Fruit fly (Drosophila melanogaster) whole organism, pupa: ENCODE data around the gene Tehao.

Source experiments
- CG10348 ChIP-seq: fragments of 200-800 bp; sonication (Bioruptor generic); IDR thresholded peaks from 2 replicates; pipeline ENCODE4 v1.3.6; 2022; ENCODE audit warnings: missing biosample characterization, missing genetic modification characterization
- CG12605 ChIP-seq: fragments of 200-800 bp; sonication (Bioruptor generic); IDR thresholded peaks from 2 replicates; pipeline ENCODE4 v1.3.6; 2022; ENCODE audit warnings: missing biosample characterization, missing genetic modification characterization
- CG13204 ChIP-seq: fragments of 200-800 bp; sonication (Bioruptor generic); optimal IDR thresholded peaks from 2 replicates; lab custom pipeline; 2018; ENCODE audit warnings: missing biosample characterization, mild to moderate bottlenecking, missing genetic modification characterization, moderate library complexity
- CG14655 ChIP-seq: fragments of 200-800 bp; sonication (Bioruptor generic); optimal IDR thresholded peaks from 3 replicates; lab custom pipeline; 2017; ENCODE audit warnings: mild to moderate bottlenecking, missing biosample characterization, missing genetic modification reagents, missing genetic modification characterization
- CG15710 ChIP-seq: fragments of 200-800 bp; sonication (Bioruptor generic); optimal IDR thresholded peaks from 2 replicates; lab custom pipeline; 2018; ENCODE audit warnings: missing biosample characterization, mild to moderate bottlenecking, missing genetic modification characterization, moderate library complexity
- CG17806 ChIP-seq: fragments of 200-800 bp; sonication (Bioruptor generic); optimal IDR thresholded peaks from 2 replicates; lab custom pipeline; 2018; ENCODE audit warnings: missing biosample characterization, mild to moderate bottlenecking, missing genetic modification characterization, moderate library complexity
- CG32121 ChIP-seq: fragments of 200-800 bp; sonication (Bioruptor generic); IDR thresholded peaks from 2 replicates; pipeline ENCODE4 v1.3.6; 2022; ENCODE audit warnings: missing biosample characterization, missing genetic modification characterization
- CG34367 ChIP-seq: fragments of 200-800 bp; sonication (Bioruptor generic); optimal IDR thresholded peaks from 2 replicates; lab custom pipeline; 2018; ENCODE audit warnings: missing biosample characterization, mild to moderate bottlenecking, missing genetic modification characterization
- CG4496 ChIP-seq: fragments of 200-800 bp; sonication (Bioruptor generic); IDR thresholded peaks from 3 replicates; pipeline ENCODE4 v1.3.6; 2022; ENCODE audit warnings: missing biosample characterization, missing genetic modification characterization
- CG8159 ChIP-seq: fragments of 200-800 bp; sonication (Bioruptor generic); optimal IDR thresholded peaks from 3 replicates; lab custom pipeline; 2018; ENCODE audit warnings: missing biosample characterization, mild to moderate bottlenecking, missing genetic modification characterization, moderate library complexity
- CG8301 ChIP-seq: fragments of 200-800 bp; sonication (Bioruptor generic); optimal IDR thresholded peaks from 2 replicates; lab custom pipeline; 2018; ENCODE audit warnings: missing biosample characterization, mild to moderate bottlenecking, missing genetic modification characterization
- CG9948 ChIP-seq: fragments of 200-800 bp; sonication (Bioruptor generic); optimal IDR thresholded peaks from 2 replicates; lab custom pipeline; 2018; ENCODE audit warnings: missing biosample characterization, mild to moderate bottlenecking, missing genetic modification characterization, moderate library complexity
- D1 ChIP-seq: fragments of 200-800 bp; sonication (Bioruptor generic); optimal IDR thresholded peaks from 2 replicates; lab custom pipeline; 2018; ENCODE audit warnings: missing biosample characterization, mild to moderate bottlenecking, missing genetic modification characterization, moderate library complexity
- EcR ChIP-seq: fragments of 200-800 bp; sonication (Bioruptor generic); optimal IDR thresholded peaks from 3 replicates; lab custom pipeline; 2019; ENCODE audit warnings: missing biosample characterization, missing genetic modification characterization, mild to moderate bottlenecking, moderate library complexity, missing genetic modification reagents
- Ets98B ChIP-seq: fragments of 200-800 bp; sonication (Bioruptor generic); IDR thresholded peaks from 2 replicates; pipeline ENCODE4 v1.3.6; 2022; ENCODE audit warnings: missing biosample characterization, missing genetic modification characterization
- Pif1A ChIP-seq: fragments of 200-800 bp; sonication (Bioruptor generic); optimal IDR thresholded peaks from 3 replicates; lab custom pipeline; 2016; ENCODE audit warnings: missing biosample characterization, missing genetic modification characterization
- Pif1B ChIP-seq: fragments of 200-800 bp; sonication (Bioruptor generic); optimal IDR thresholded peaks from 3 replicates; lab custom pipeline; 2016; ENCODE audit warnings: missing biosample characterization, missing genetic modification characterization
- Snoo ChIP-seq: fragments of 200-800 bp; sonication (Bioruptor generic); optimal IDR thresholded peaks from 3 replicates; lab custom pipeline; 2017; ENCODE audit warnings: missing biosample characterization, mild to moderate bottlenecking, missing genetic modification characterization, inconsistent platforms
- fd96Ca ChIP-seq: fragments of 200-800 bp; sonication (Bioruptor generic); IDR thresholded peaks from 3 replicates; pipeline ENCODE4 v1.3.6; 2022; ENCODE audit warnings: missing biosample characterization, missing genetic modification characterization
- gl ChIP-seq: fragments of 200-800 bp; sonication (Bioruptor generic); optimal IDR thresholded peaks from 2 replicates; lab custom pipeline; 2018; ENCODE audit warnings: missing biosample characterization, mild to moderate bottlenecking, missing genetic modification characterization
- rn ChIP-seq: fragments of 200-800 bp; sonication (Bioruptor generic); IDR thresholded peaks from 2 replicates; pipeline ENCODE4 v1.3.6; 2022; ENCODE audit warnings: missing biosample characterization, missing genetic modification characterization

The Tehao gene

DNA sequence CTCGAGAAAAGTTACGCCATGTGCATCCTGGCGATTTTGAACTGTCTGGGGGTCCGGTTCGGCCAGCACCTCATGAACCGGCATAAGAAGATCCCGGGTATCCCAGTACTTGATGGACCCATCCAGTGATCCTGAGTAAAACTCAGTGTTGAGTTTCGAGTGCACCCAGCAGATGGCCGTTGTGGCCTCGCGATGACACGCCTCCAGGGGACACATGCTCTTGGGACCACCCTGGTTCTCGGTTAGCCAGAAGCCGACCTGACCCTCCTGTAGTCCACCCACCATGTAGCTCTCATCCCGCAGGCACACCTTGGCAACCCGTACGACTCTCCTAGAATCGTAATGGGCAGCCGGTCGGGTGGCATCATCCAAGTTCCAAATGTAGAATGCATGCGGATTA, 38.0 kb upstream of the Tehao start:
- TF ChIP-seq D1 (tag; lab: Kevin White, UChicago), result no peak
- TF ChIP-seq fd96Ca (GFP tag; lab: Robert Waterston, UW), result no peak
- TF ChIP-seq CG34367 (tag; lab: Kevin White, UChicago), result no peak
- TF ChIP-seq CG4496 (GFP tag; lab: Robert Waterston, UW), result no peak
- TF ChIP-seq, all 21 proteins: peak for 0

DNA sequence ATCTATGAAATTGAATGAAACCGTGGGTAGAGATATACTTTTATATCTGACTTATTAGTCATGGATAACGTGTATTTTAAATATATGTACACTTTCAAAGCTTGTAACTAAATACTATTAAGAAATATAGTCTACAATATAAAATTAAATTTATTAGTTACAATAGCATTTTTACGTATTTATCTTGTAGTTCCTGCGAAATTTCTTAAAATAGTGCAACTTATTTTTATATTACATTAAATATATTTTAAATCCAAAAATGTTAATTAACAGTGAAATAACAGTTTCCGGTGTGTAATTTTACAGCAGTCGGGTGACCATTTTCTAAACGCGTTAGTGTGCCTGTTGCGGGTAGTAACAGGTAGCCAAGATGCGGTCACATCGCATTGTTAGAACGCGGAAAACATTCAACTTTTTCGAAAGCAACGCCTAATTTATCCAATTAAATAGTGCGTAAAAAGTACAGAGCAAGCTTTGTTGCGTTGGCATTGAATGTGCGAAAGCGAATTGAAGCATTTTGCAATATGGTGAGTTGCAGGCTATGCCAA, 36.7 kb upstream of the Tehao start, which contains the start of the genes CG10859 and CG7110:
Gene CG10859 (minus strand): TSS at position 51 of the 548 bp plus-strand sequence.
Gene CG7110 (plus strand): TSS at position 378 of the 548 bp plus-strand sequence.
- TF ChIP-seq Ets98B, result no peak
- no peak for TF ChIP-seq CG10348 (GFP tag; lab: Robert Waterston, UW)
- no peak for TF ChIP-seq CG32121 (GFP tag; lab: Robert Waterston, UW)
- TF ChIP-seq rn, result no peak
- TF ChIP-seq Snoo, result peak; percentile 49
- TF ChIP-seq CG13204, result no peak
- no peak for TF ChIP-seq CG14655
- TF ChIP-seq CG9948 (tag; lab: Kevin White, UChicago), result no peak
- peak; percentile 10 for TF ChIP-seq CG34367 (tag; lab: Kevin White, UChicago)
- no peak for TF ChIP-seq gl (tag; lab: Kevin White, UChicago)
- TF ChIP-seq EcR, result no peak

dm6 chr2L:13399565-13399964, 35.9 kb upstream of the Tehao start:
- TF ChIP-seq CG8301 (peak; percentile 35), CG9948 (tag; lab: Kevin White, UChicago) (peak; percentile 2), CG14655 (peak; percentile 41), CG34367 (tag; lab: Kevin White, UChicago) (no peak), CG13204 (no peak), CG17806 (tag; lab: Kevin White, UChicago) (no peak), CG4496 (GFP tag; lab: Robert Waterston, UW) (0 out of 3 replicates have a peak, but pooled peaks have one; percentile 29), CG12605 (GFP tag; lab: Robert Waterston, UW) (no peak), CG10348 (GFP tag; lab: Robert Waterston, UW) (no peak), Ets98B (no peak), CG32121 (GFP tag; lab: Robert Waterston, UW) (0 out of 2 replicates have a peak, but pooled peaks have one; percentile 26), Pif1A (GFP tag; lab: Kevin White, UChicago) (peak; percentile 27), CG15710 (no peak), Pif1B (GFP tag; lab: Kevin White, UChicago) (no peak)

DNA sequence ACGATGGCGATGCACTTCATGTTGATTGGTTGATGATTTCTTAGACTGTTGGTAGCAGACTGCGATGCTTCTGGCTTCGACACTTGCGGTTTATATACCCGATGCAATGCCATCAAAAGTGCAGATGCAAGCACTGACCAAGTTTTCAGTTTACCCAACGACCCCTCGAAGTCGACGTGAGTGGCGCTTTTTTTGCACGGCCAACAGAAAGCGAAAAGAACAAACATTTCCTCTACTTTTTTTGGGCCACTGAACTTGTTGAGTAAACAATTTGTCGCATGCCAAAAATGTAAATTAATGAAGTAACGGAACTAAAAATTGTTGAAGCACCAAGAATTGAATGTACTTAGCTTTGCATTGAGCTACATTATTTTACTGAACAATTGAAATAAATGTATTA, 23.9 kb upstream of the Tehao start, which contains the start of gene Vm34Ca:
Gene Vm34Ca (minus strand): TSS at position 66 of the 400 bp plus-strand sequence.
- TF ChIP-seq Ets98B, result no peak
- no peak for TF ChIP-seq CG15710
- TF ChIP-seq CG14655, result no peak
- no peak for TF ChIP-seq fd96Ca (GFP tag; lab: Robert Waterston, UW)
- TF ChIP-seq CG10348 (GFP tag; lab: Robert Waterston, UW), result no peak
- TF ChIP-seq CG12605 (GFP tag; lab: Robert Waterston, UW), result no peak
- TF ChIP-seq rn, result no peak
- TF ChIP-seq Pif1A (GFP tag; lab: Kevin White, UChicago), result no peak
- TF ChIP-seq CG4496 (GFP tag; lab: Robert Waterston, UW), result no peak
- no peak for TF ChIP-seq CG17806 (tag; lab: Kevin White, UChicago)
- TF ChIP-seq Snoo, result no peak
- no peak for TF ChIP-seq CG13204
- TF ChIP-seq CG9948 (tag; lab: Kevin White, UChicago), result no peak

DNA sequence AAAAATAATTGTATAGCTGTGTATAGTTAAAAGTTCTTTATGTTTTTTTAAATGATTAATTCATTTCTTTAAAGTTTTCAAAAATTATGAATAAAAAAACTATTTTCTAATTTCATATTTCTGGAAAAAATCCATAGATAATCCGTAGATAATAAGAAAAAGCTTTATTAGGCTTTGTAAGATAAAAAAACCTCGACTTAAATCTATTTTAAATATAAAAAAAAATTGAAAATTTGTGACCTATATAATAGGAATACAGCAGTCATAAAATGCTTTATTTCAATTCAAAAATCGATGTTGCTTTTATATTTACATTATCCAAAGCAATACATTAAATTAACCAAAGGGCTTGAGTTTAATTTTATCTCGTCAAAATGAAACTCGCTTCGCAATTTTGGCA, 23.2 kb upstream of the Tehao start, which contains the start of gene Flad2:
Gene Flad2 (plus strand): TSS at position 301 of the 400 bp plus-strand sequence.
- no peak for TF ChIP-seq fd96Ca (GFP tag; lab: Robert Waterston, UW)
- no peak for TF ChIP-seq CG9948 (tag; lab: Kevin White, UChicago)
- no peak for TF ChIP-seq CG13204
- TF ChIP-seq EcR, result no peak
- TF ChIP-seq CG17806 (tag; lab: Kevin White, UChicago), result no peak
- no peak for TF ChIP-seq CG8159 (tag; lab: Kevin White, UChicago)
- TF ChIP-seq CG8301, result no peak
- TF ChIP-seq gl (tag; lab: Kevin White, UChicago), result no peak
- TF ChIP-seq CG10348 (GFP tag; lab: Robert Waterston, UW), result no peak
- no peak for TF ChIP-seq CG15710
- TF ChIP-seq Ets98B, result no peak

DNA sequence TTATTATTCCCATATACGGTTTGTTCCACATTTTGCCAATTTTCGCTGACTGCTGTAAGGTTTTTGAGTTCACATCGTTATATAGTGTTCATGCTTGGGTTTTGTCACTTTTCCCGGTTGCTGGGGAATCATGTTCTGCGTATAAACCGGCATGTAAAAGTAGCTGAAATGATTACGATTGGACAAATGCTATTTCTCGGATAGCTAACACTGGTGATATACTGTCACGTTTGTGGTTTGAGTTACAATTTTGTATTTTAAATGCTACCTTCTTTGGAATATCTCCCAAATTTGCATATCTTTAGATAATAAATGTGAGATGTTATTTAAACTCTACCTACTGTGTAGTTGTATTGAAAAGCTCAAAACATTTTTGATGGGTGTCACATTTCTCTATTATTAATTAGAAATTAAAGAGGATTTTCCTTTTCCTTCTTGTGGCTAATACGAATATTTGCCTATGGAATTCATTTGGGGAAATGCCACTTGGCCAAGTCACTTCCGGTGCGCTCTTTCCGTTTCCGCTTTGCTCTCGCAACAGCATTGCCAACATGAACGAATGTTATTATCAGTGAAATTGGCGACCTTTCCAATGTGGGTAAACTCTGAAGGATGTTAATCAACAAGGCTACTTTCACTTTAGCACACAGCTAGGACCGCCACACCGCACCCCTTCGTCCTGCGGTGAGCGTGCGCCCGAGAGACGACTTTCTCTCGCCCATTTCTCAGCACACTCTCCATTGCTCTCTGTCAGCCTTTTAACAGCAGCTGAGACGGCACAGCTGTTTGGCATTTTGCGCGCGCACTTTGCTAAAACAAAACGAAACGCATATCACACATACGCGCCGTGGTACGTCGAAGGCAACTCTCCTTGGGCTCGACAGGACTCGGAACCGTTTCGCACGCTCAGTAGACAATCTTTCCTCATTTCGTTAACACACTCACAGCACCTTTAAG, 20.6 kb upstream of the Tehao start, which contains the start of the genes CG16956, CG42784 and CG43850:
Gene CG16956 (minus strand): TSS at position 51 of the 957 bp plus-strand sequence.
Gene CG42784 (plus strand): TSS at position 907 of the 957 bp plus-strand sequence.
Gene CG43850 (plus strand): TSS at position 907 of the 957 bp plus-strand sequence.
- TF ChIP-seq D1 (tag; lab: Kevin White, UChicago) (no peak), CG32121 (GFP tag; lab: Robert Waterston, UW) (no peak), CG15710 (no peak), CG14655 (peak; percentile 10), CG9948 (tag; lab: Kevin White, UChicago) (no peak), CG17806 (tag; lab: Kevin White, UChicago) (no peak), CG13204 (no peak), Ets98B (no peak), CG12605 (GFP tag; lab: Robert Waterston, UW) (0 out of 2 replicates have a peak, but pooled peaks have one; percentile 12), fd96Ca (GFP tag; lab: Robert Waterston, UW) (no peak), Pif1A (GFP tag; lab: Kevin White, UChicago) (peak; percentile 28), CG10348 (GFP tag; lab: Robert Waterston, UW) (no peak), CG8301 (no peak), CG8159 (tag; lab: Kevin White, UChicago) (no peak), Snoo (no peak), rn (no peak), CG34367 (tag; lab: Kevin White, UChicago) (no peak), CG4496 (GFP tag; lab: Robert Waterston, UW) (0 out of 3 replicates have a peak, but pooled peaks have one; percentile 13), Pif1B (GFP tag; lab: Kevin White, UChicago) (no peak), gl (tag; lab: Kevin White, UChicago) (no peak), EcR (no peak)
